Worm (Caenorhabditis elegans): ENCODE data around the gene unc-5.

DNA sequence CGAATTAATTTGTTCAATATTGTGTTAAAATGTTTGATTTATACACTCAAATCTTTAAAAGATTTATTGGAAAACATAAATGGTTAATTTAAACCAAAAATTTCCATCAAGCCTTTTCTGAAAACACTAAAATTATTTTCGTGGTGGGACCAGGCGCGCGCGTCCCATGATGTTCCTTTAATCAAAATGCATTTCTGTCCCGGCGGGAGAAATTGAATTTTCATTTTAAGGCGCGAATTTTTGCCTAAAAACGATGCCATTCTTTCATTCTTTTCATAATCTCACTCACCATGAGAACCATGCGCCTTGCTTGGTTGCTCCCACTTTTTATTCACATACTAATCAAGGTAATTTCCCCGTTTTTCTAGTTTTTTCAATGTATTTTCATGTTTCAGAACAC, 58.4 kb downstream of the unc-5 start, which contains the start of gene rme-2:
- no peak for TF ChIP-seq scrt-1 (GFP tag; IDR thresholded peaks at IDR 0.05)
- TF ChIP-seq ama-1 (optimal IDR thresholded peaks at IDR 0.05) = no peak
- TF ChIP-seq tbx-37 (GFP tag; conservative IDR thresholded peaks at IDR 0.05) = no peak
- TF ChIP-seq B0310.2 (tag; optimal IDR thresholded peaks at IDR 0.05) = no peak
- no peak for TF ChIP-seq hmbx-1 (tag; optimal IDR thresholded peaks at IDR 0.05)
- TF ChIP-seq ceh-36 (tag; optimal IDR thresholded peaks at IDR 0.05) = no peak
- TF ChIP-seq tbx-11 (GFP tag; IDR thresholded peaks at IDR 0.05) = no peak
- no peak for TF ChIP-seq hnd-1 (tag; optimal IDR thresholded peaks at IDR 0.05)
- TF ChIP-seq ets-7 (tag; optimal IDR thresholded peaks at IDR 0.05) = no peak
- TF ChIP-seq ceh-13 (GFP tag; optimal IDR thresholded peaks at IDR 0.05) = no peak
